Worm (Caenorhabditis elegans) whole organism, mixed stage, embryonic: Measurements from ENCODE around the gene hcp-3.

Source experiments
- M03D4.4 ChIP-seq: sonication (generic microtip); optimal IDR thresholded peaks from 2 replicates; lab custom pipeline; 2017; ENCODE audit warnings: mild to moderate bottlenecking, missing genetic modification characterization, missing compliant biosample characterization
- ceh-39 ChIP-seq: fragments of 150-350 bp; optimal IDR thresholded peaks from 2 replicates; lab custom pipeline; 2014; ENCODE audit warnings: missing biosample characterization, missing genetic modification characterization
- ceh-43 ChIP-seq: fragments of 200-800 bp; sonication (Bioruptor generic); optimal IDR thresholded peaks from 2 replicates; lab custom pipeline; 2018; ENCODE audit warnings: mild to moderate bottlenecking, missing genetic modification characterization, moderate library complexity, missing compliant biosample characterization
- ceh-83 ChIP-seq: fragments of 200-800 bp; sonication (Bioruptor generic); optimal IDR thresholded peaks from 2 replicates; lab custom pipeline; 2018; ENCODE audit warnings: mild to moderate bottlenecking, missing genetic modification characterization, missing compliant biosample characterization
- ces-1 ChIP-seq: fragments of 150-350 bp; optimal IDR thresholded peaks from 2 replicates; lab custom pipeline; 2014; ENCODE audit warnings: missing biosample characterization, missing genetic modification reagents, missing genetic modification characterization
- drap-1 ChIP-seq: fragments of 200-800 bp; sonication (Bioruptor generic); optimal IDR thresholded peaks from 3 replicates; lab custom pipeline; 2018; ENCODE audit warnings: mild to moderate bottlenecking, missing genetic modification characterization, missing compliant biosample characterization
- elt-1 ChIP-seq: sonication (generic microtip); optimal IDR thresholded peaks from 2 replicates; lab custom pipeline; 2017; ENCODE audit warnings: missing genetic modification characterization, mild to moderate bottlenecking, missing compliant biosample characterization, antibody characterized with exemption, moderate library complexity, borderline replicate concordance; ENCODE audit not compliant: insufficient read depth
- elt-3 ChIP-seq: fragments of 150-350 bp; optimal IDR thresholded peaks from 2 replicates; lab custom pipeline; 2014; ENCODE audit warnings: missing biosample characterization, missing genetic modification characterization
- flh-1 ChIP-seq: fragments of 200-800 bp; sonication (Bioruptor generic); optimal IDR thresholded peaks from 2 replicates; lab custom pipeline; 2018; ENCODE audit warnings: mild to moderate bottlenecking, missing genetic modification characterization, moderate library complexity, missing compliant biosample characterization
- ham-2 ChIP-seq: fragments of 200-800 bp; sonication (Bioruptor generic); optimal IDR thresholded peaks from 2 replicates; lab custom pipeline; 2018; ENCODE audit warnings: mild to moderate bottlenecking, missing genetic modification characterization, missing compliant biosample characterization
- hlh-1 ChIP-seq: fragments of 150-350 bp; optimal IDR thresholded peaks from 2 replicates; lab custom pipeline; 2014; ENCODE audit warnings: missing biosample characterization, missing genetic modification reagents, missing genetic modification characterization
- lin-13 ChIP-seq: fragments of 150-350 bp; optimal IDR thresholded peaks from 2 replicates; lab custom pipeline; 2014; ENCODE audit warnings: missing biosample characterization, missing genetic modification characterization
- lin-32 ChIP-seq: fragments of 200-800 bp; sonication (Bioruptor generic); optimal IDR thresholded peaks from 2 replicates; lab custom pipeline; 2018; ENCODE audit warnings: mild to moderate bottlenecking, missing genetic modification characterization, missing compliant biosample characterization
- lsy-2 ChIP-seq: fragments of 150-350 bp; optimal IDR thresholded peaks from 2 replicates; lab custom pipeline; 2014; ENCODE audit warnings: missing biosample characterization, missing genetic modification characterization
- mab-5 ChIP-seq: fragments of 150-350 bp; optimal IDR thresholded peaks from 2 replicates; lab custom pipeline; 2014; ENCODE audit warnings: missing biosample characterization, missing genetic modification characterization
- mep-1 ChIP-seq: fragments of 150-350 bp; optimal IDR thresholded peaks from 2 replicates; lab custom pipeline; 2017; ENCODE audit warnings: missing biosample characterization, missing genetic modification reagents, missing genetic modification characterization, inconsistent platforms
- mls-2 ChIP-seq: sonication (generic microtip); optimal IDR thresholded peaks from 2 replicates; lab custom pipeline; 2016; ENCODE audit warnings: mild to moderate bottlenecking, missing genetic modification characterization, moderate library complexity, missing compliant biosample characterization
- nhr-12 ChIP-seq: fragments of 150-350 bp; optimal IDR thresholded peaks from 2 replicates; lab custom pipeline; 2014; ENCODE audit warnings: missing biosample characterization, missing genetic modification characterization
- nhr-237 ChIP-seq: fragments of 150-350 bp; optimal IDR thresholded peaks from 2 replicates; lab custom pipeline; 2014; ENCODE audit warnings: missing biosample characterization, missing genetic modification characterization
- nhr-28 ChIP-seq: fragments of 150-350 bp; optimal IDR thresholded peaks from 2 replicates; lab custom pipeline; 2014; ENCODE audit warnings: missing biosample characterization, missing genetic modification characterization
- nhr-76 ChIP-seq: sonication (generic microtip); optimal IDR thresholded peaks from 2 replicates; lab custom pipeline; 2017; ENCODE audit warnings: missing biosample characterization, missing genetic modification characterization
- pha-4 ChIP-seq: fragments of 150-350 bp; optimal IDR thresholded peaks from 2 replicates; lab custom pipeline; 2018; ENCODE audit warnings: missing biosample characterization, missing genetic modification reagents, missing genetic modification characterization
- sem-2 ChIP-seq: fragments of 200-800 bp; sonication (Bioruptor generic); optimal IDR thresholded peaks from 2 replicates; lab custom pipeline; 2018; ENCODE audit warnings: mild to moderate bottlenecking, missing genetic modification characterization, missing compliant biosample characterization
- snpc-4 ChIP-seq: fragments of 150-350 bp; optimal IDR thresholded peaks from 2 replicates; lab custom pipeline; 2014; ENCODE audit warnings: missing biosample characterization, missing genetic modification characterization
- sptf-1 ChIP-seq: sonication (generic microtip); optimal IDR thresholded peaks from 2 replicates; lab custom pipeline; 2017; ENCODE audit warnings: mild to moderate bottlenecking, missing genetic modification characterization, moderate library complexity, missing compliant biosample characterization
- tbx-8 ChIP-seq: fragments of 200-800 bp; sonication (Bioruptor generic); optimal IDR thresholded peaks from 2 replicates; lab custom pipeline; 2018; ENCODE audit warnings: mild to moderate bottlenecking, missing genetic modification characterization, moderate library complexity, missing compliant biosample characterization
- unc-120 ChIP-seq: sonication (generic microtip); optimal IDR thresholded peaks from 2 replicates; lab custom pipeline; 2017; ENCODE audit warnings: missing genetic modification characterization, missing compliant biosample characterization; ENCODE audit not compliant: poor library complexity, severe bottlenecking
- unc-39 ChIP-seq: fragments of 150-350 bp; optimal IDR thresholded peaks from 2 replicates; lab custom pipeline; 2014; ENCODE audit warnings: missing biosample characterization, missing genetic modification characterization
- unc-62 ChIP-seq: fragments of 150-350 bp; optimal IDR thresholded peaks from 2 replicates; lab custom pipeline; 2014; ENCODE audit warnings: missing biosample characterization, missing genetic modification reagents, missing genetic modification characterization
- zip-8 ChIP-seq: fragments of 150-350 bp; optimal IDR thresholded peaks from 2 replicates; lab custom pipeline; 2014; ENCODE audit warnings: missing biosample characterization, missing genetic modification characterization
- ztf-11 ChIP-seq: fragments of 150-350 bp; optimal IDR thresholded peaks from 2 replicates; lab custom pipeline; 2014; ENCODE audit warnings: missing biosample characterization, missing genetic modification characterization

The hcp-3 gene

ce11 chrIII:9600645-9601044 is 15.6 kb downstream of the hcp-3 start, which contains the start of gene F58A4.2:
Gene F58A4.2 (minus strand): TSS chrIII:9600745.
- TF ChIP-seq nhr-76 (tag; lab: Kevin White, UChicago) (no peak), nhr-12 (tag; lab: Kevin White, UChicago) (no peak), lin-32 (no peak), lsy-2 (no peak), ceh-39 (tag; lab: Kevin White, UChicago) (no peak), mab-5 (tag; lab: Kevin White, UChicago) (no peak), ztf-11 (tag; lab: Kevin White, UChicago) (no peak), sem-2 (GFP tag; lab: Kevin White, UChicago) (no peak), pha-4 (tag; lab: Kevin White, UChicago) (no peak)
- TF ChIP-seq, all 35 proteins: peak for 0

- TF ChIP-seq nhr-12 (tag; lab: Kevin White, UChicago) (no peak), flh-1 (GFP tag; lab: Kevin White, UChicago) (no peak), elt-3 (tag; lab: Kevin White, UChicago) (no peak), ceh-43 (GFP tag; lab: Kevin White, UChicago) (no peak), unc-39 (tag; lab: Kevin White, UChicago) (no peak), mep-1 (tag; lab: Kevin White, UChicago) (no peak), hlh-1 (tag; lab: Kevin White, UChicago) (no peak), nhr-76 (tag; lab: Kevin White, UChicago) (no peak), ceh-83 (GFP tag; lab: Kevin White, UChicago) (no peak)
These were observed 18.1 kb downstream of the hcp-3 start, which contains the start of gene F58A4.1 for ce11 chrIII:9598168-9598567. Gene F58A4.1 (plus strand): TSS chrIII:9598468.

DNA sequence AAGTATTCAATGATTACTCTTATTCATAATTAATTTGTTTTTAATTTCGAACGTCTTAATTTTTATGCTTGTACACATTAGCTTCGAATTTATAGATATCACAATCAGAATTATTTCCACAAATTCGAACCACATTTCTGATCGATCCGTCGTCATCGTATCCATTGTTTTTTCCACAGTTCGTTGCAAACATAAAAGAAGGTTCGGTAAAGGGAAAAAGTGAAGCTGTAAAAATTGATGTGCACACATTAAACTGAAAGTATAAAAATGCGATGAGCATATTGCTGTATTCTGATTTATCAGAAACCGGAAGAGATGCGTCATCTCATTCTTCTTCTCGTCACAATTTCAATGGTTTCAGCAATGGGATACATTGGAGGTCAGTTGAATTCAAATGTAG is 19.2 kb downstream of the hcp-3 start, which contains the start of gene C48B4.12:
TSS of gene C48B4.12 (plus strand) at position 301 of the 400 bp plus-strand sequence.
- TF ChIP-seq lsy-2 (no peak), ceh-43 (GFP tag; lab: Kevin White, UChicago) (no peak), drap-1 (GFP tag; lab: Kevin White, UChicago) (no peak), nhr-237 (tag; lab: Kevin White, UChicago) (no peak), mls-2 (tag; lab: Kevin White, UChicago) (no peak), unc-62 (GFP tag; lab: Kevin White, UChicago) (no peak), ceh-39 (tag; lab: Kevin White, UChicago) (no peak), snpc-4 (tag; lab: Kevin White, UChicago) (no peak), flh-1 (GFP tag; lab: Kevin White, UChicago) (no peak), elt-1 (no peak), unc-39 (tag; lab: Kevin White, UChicago) (no peak), hlh-1 (tag; lab: Kevin White, UChicago) (no peak), lin-32 (no peak), nhr-12 (tag; lab: Kevin White, UChicago) (no peak), lin-13 (tag; lab: Kevin White, UChicago) (no peak), ztf-11 (tag; lab: Kevin White, UChicago) (no peak), sptf-1 (tag; lab: Kevin White, UChicago) (no peak), ceh-83 (GFP tag; lab: Kevin White, UChicago) (no peak), mep-1 (tag; lab: Kevin White, UChicago) (no peak), ces-1 (GFP tag; lab: Kevin White, UChicago) (no peak)

DNA sequence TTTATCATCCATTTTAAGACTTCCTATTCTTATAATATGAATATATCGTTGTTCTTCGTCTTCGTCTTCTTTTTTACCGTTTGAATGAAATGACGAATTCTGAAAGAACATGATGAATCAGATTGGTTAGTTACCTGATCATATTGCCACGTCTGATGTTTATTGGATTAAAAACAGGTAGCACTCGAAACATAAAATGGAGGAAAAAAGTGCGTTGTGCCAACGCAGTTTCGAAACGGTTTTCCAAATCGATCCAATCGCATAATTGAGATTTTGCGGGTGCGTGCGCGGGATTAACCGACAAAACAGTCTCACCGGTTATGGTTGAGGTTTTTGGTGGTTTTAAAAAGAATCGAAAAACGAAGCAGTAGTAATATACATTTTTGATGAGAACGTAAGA is 20.7 kb downstream of the hcp-3 start, which contains the start of gene rom-2:
TSS of gene rom-2 (minus strand) at position 101 of the 400 bp plus-strand sequence.
- TF ChIP-seq lin-13 (tag; lab: Kevin White, UChicago), result no peak
- no peak for TF ChIP-seq hlh-1 (tag; lab: Kevin White, UChicago)
- no peak for TF ChIP-seq unc-120 (tag; lab: Kevin White, UChicago)
- TF ChIP-seq unc-39 (tag; lab: Kevin White, UChicago), result no peak
- no peak for TF ChIP-seq ztf-11 (tag; lab: Kevin White, UChicago)
- no peak for TF ChIP-seq elt-3 (tag; lab: Kevin White, UChicago)
- TF ChIP-seq mab-5 (tag; lab: Kevin White, UChicago), result no peak
- TF ChIP-seq ceh-83 (GFP tag; lab: Kevin White, UChicago), result no peak
- no peak for TF ChIP-seq pha-4 (tag; lab: Kevin White, UChicago)
- no peak for TF ChIP-seq M03D4.4 (tag; lab: Kevin White, UChicago)
- TF ChIP-seq nhr-28 (tag; lab: Kevin White, UChicago), result no peak
- no peak for TF ChIP-seq ces-1 (GFP tag; lab: Kevin White, UChicago)
- no peak for TF ChIP-seq ham-2 (GFP tag; lab: Kevin White, UChicago)
- TF ChIP-seq nhr-237 (tag; lab: Kevin White, UChicago), result no peak
- no peak for TF ChIP-seq mls-2 (tag; lab: Kevin White, UChicago)
- no peak for TF ChIP-seq tbx-8 (GFP tag; lab: Kevin White, UChicago)
- TF ChIP-seq nhr-76 (tag; lab: Kevin White, UChicago), result no peak
- TF ChIP-seq nhr-12 (tag; lab: Kevin White, UChicago), result no peak
- TF ChIP-seq zip-8 (tag; lab: Kevin White, UChicago), result no peak
